Worm (Caenorhabditis elegans) whole organism, young adult: ENCODE data around the gene W06D11.1.

Experiments
- B0035.1 ChIP-seq: sonication (generic microtip); optimal IDR thresholded peaks from 2 replicates; lab custom pipeline; 2016; ENCODE audit warnings: missing genetic modification characterization, mild to moderate bottlenecking, missing compliant biosample characterization, missing genotype, missing genetic modification reagents
- F57A8.1 ChIP-seq: fragments of 200-800 bp; sonication (Bioruptor generic); optimal IDR thresholded peaks from 2 replicates; lab custom pipeline; 2018; ENCODE audit warnings: mild to moderate bottlenecking, missing genetic modification characterization, moderate library complexity, missing compliant biosample characterization
- ceh-100 ChIP-seq: fragments of 200-800 bp; sonication (Bioruptor generic); IDR thresholded peaks from 2 replicates; pipeline ENCODE4 v1.3.6; 2022; ENCODE audit warnings: missing genetic modification reagents, missing genetic modification characterization, missing compliant biosample characterization
- egrh-3 ChIP-seq: fragments of 200-800 bp; sonication (Bioruptor generic); IDR thresholded peaks from 2 replicates; pipeline ENCODE4 v1.3.6; 2022; ENCODE audit warnings: missing genetic modification reagents, missing genetic modification characterization, missing compliant biosample characterization
- let-526 ChIP-seq: fragments of 200-800 bp; sonication (Bioruptor generic); IDR thresholded peaks from 2 replicates; pipeline ENCODE4 v1.3.6; 2022; ENCODE audit warnings: missing genetic modification reagents, missing genetic modification characterization, missing compliant biosample characterization
- lin-40 ChIP-seq: sonication (generic microtip); optimal IDR thresholded peaks from 2 replicates; lab custom pipeline; 2016; ENCODE audit warnings: missing genetic modification characterization, mild to moderate bottlenecking, missing compliant biosample characterization, missing genotype, missing genetic modification reagents
- pbrm-1 ChIP-seq: fragments of 200-800 bp; sonication (Bioruptor generic); IDR thresholded peaks from 2 replicates; pipeline ENCODE4 v1.3.6; 2022; ENCODE audit warnings: missing genetic modification reagents, missing genetic modification characterization, missing compliant biosample characterization
- snpc-1.3 ChIP-seq: sonication (generic microtip); optimal IDR thresholded peaks from 2 replicates; lab custom pipeline; 2017; ENCODE audit warnings: missing genetic modification characterization, mild to moderate bottlenecking, missing compliant biosample characterization, antibody characterized with exemption, moderate library complexity, missing genotype, missing genetic modification reagents; ENCODE audit not compliant: insufficient read depth
- ztf-25 ChIP-seq: fragments of 200-800 bp; sonication (Bioruptor generic); IDR thresholded peaks from 2 replicates; pipeline ENCODE4 v1.3.6; 2022; ENCODE audit warnings: missing genetic modification reagents, missing genetic modification characterization, missing compliant biosample characterization

DNA sequence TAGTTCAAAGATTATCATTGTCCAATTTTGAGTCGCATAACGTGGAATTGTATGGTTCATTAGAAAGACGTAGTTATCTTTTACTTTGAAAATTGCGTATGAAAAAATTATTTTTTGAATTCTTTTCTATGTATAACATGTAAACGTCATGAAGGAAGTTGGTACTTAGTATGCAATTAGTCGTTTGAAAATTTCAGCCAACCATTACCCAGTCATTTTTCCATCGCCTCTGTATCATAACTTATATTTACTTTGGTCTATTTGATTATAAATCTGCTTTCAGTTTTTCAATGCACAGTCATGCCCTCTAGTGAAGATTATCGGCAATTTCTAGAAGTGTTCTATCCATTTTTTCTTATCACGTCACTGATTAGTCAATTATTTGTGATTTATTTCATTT, 32.1 kb downstream of the W06D11.1 start, which contains the start of gene srd-41:
- TF ChIP-seq pbrm-1 (GFP tag; lab: Robert Waterston, UW) (no peak), F57A8.1 (GFP tag; lab: Kevin White, UChicago) (no peak), lin-40 (no peak), egrh-3 (GFP tag; lab: Robert Waterston, UW) (no peak), snpc-1.3 (no peak), let-526 (no peak), B0035.1 (no peak), ztf-25 (no peak), ceh-100 (GFP tag; lab: Robert Waterston, UW) (no peak)
